Worm (Caenorhabditis elegans) whole organism, early embryonic: Measurements from ENCODE around the gene pap-1.

ENCODE experiments used
- B0310.2 ChIP-seq: sonication (generic microtip); optimal IDR thresholded peaks from 2 replicates; lab custom pipeline; 2016; ENCODE audit warnings: mild to moderate bottlenecking, missing genetic modification characterization, missing compliant biosample characterization
- F13C5.2 ChIP-seq: sonication (generic microtip); optimal IDR thresholded peaks from 2 replicates; lab custom pipeline; 2017; ENCODE audit warnings: mild to moderate bottlenecking, missing genetic modification characterization, inconsistent platforms, missing compliant biosample characterization
- aly-1 ChIP-seq: sonication (generic microtip); optimal IDR thresholded peaks from 2 replicates; lab custom pipeline; 2016; ENCODE audit warnings: missing genetic modification characterization, missing compliant biosample characterization
- ama-1 ChIP-seq: fragments of 150-350 bp; optimal IDR thresholded peaks from 2 replicates; lab custom pipeline; 2014
- ceh-13 ChIP-seq: fragments of 200-800 bp; sonication (Bioruptor generic); optimal IDR thresholded peaks from 2 replicates; lab custom pipeline; 2018; ENCODE audit warnings: mild to moderate bottlenecking, missing genetic modification characterization, missing compliant biosample characterization
- ceh-36 ChIP-seq: sonication (generic microtip); optimal IDR thresholded peaks from 2 replicates; lab custom pipeline; 2016; ENCODE audit warnings: missing genetic modification characterization, inconsistent platforms, missing compliant biosample characterization
- ets-7 ChIP-seq: sonication (generic microtip); optimal IDR thresholded peaks from 2 replicates; lab custom pipeline; 2016; ENCODE audit warnings: missing genotype, missing genetic modification characterization, missing compliant biosample characterization
- flt-1 ChIP-seq: fragments of 200-800 bp; sonication (Bioruptor generic); IDR thresholded peaks from 2 replicates; pipeline ENCODE4 v1.3.6; 2022; ENCODE audit warnings: missing genetic modification characterization, missing compliant biosample characterization
- hmbx-1 ChIP-seq: sonication (generic microtip); optimal IDR thresholded peaks from 2 replicates; lab custom pipeline; 2016; ENCODE audit warnings: mild to moderate bottlenecking, missing genetic modification characterization, missing compliant biosample characterization
- hmg-4 ChIP-seq: fragments of 200-800 bp; sonication (Bioruptor generic); optimal IDR thresholded peaks from 2 replicates; lab custom pipeline; 2018; ENCODE audit warnings: mild to moderate bottlenecking, missing genetic modification characterization, missing compliant biosample characterization
- hnd-1 ChIP-seq: sonication (generic microtip); optimal IDR thresholded peaks from 2 replicates; lab custom pipeline; 2016; ENCODE audit warnings: missing genetic modification characterization, missing compliant biosample characterization
- pes-1 ChIP-seq: fragments of 200-800 bp; sonication (Bioruptor generic); IDR thresholded peaks from 2 replicates; pipeline ENCODE4 v1.3.6; 2022; ENCODE audit warnings: missing genetic modification reagents, missing genetic modification characterization, missing compliant biosample characterization
- scrt-1 ChIP-seq: fragments of 200-800 bp; sonication (Bioruptor generic); IDR thresholded peaks from 2 replicates; pipeline ENCODE4 v1.3.6; 2022; ENCODE audit warnings: missing genetic modification characterization, missing compliant biosample characterization
- sea-1 ChIP-seq: fragments of 200-800 bp; sonication (Bioruptor generic); conservative IDR thresholded peaks from 2 replicates; pipeline ENCODE4 v1.3.6; 2022; ENCODE audit warnings: missing genetic modification characterization, missing compliant biosample characterization
- tbx-11 ChIP-seq: fragments of 200-800 bp; sonication (Bioruptor generic); IDR thresholded peaks from 2 replicates; pipeline ENCODE4 v1.3.6; 2022; ENCODE audit warnings: missing genetic modification characterization, missing compliant biosample characterization
- tbx-37 ChIP-seq: fragments of 200-800 bp; sonication (Bioruptor generic); conservative IDR thresholded peaks from 2 replicates; pipeline ENCODE4 v1.3.6; 2022; ENCODE audit warnings: missing genetic modification reagents, missing genetic modification characterization, missing compliant biosample characterization
- tra-4 ChIP-seq: sonication (generic microtip); optimal IDR thresholded peaks from 2 replicates; lab custom pipeline; 2017; ENCODE audit warnings: missing genetic modification characterization, missing compliant biosample characterization

Gene pap-1

ce11 chrV:10478097-10478828, 36.5 kb downstream of the pap-1 start, which contains the start of the genes crp-1 and Y32F6B.9:
Gene crp-1 (plus strand): TSS chrV:10478564.
Gene Y32F6B.9 (plus strand): TSS chrV:10478699.
- TF ChIP-seq F13C5.2 (tag; lab: Kevin White, UChicago) = no peak
- TF ChIP-seq hnd-1 (tag; lab: Kevin White, UChicago) = no peak
- TF ChIP-seq tra-4 = no peak
- TF ChIP-seq pes-1 = no peak
- TF ChIP-seq sea-1 (GFP tag; lab: Robert Waterston, UW) = no peak
- no peak for TF ChIP-seq ama-1 (lab: Kevin White, UChicago)
- TF ChIP-seq ceh-36 (tag; lab: Kevin White, UChicago) = no peak
- TF ChIP-seq flt-1 = no peak
- TF ChIP-seq B0310.2 (tag; lab: Kevin White, UChicago) = no peak
- no peak for TF ChIP-seq aly-1 (tag; lab: Kevin White, UChicago)
- no peak for TF ChIP-seq hmbx-1
- no peak for TF ChIP-seq hmg-4 (GFP tag; lab: Kevin White, UChicago)
- no peak for TF ChIP-seq tbx-11
- TF ChIP-seq tbx-37 (GFP tag; lab: Robert Waterston, UW) = no peak
- TF ChIP-seq ceh-13 (GFP tag; lab: Kevin White, UChicago) = no peak
- TF ChIP-seq scrt-1 (GFP tag; lab: Robert Waterston, UW) = no peak
- TF ChIP-seq ets-7 (tag; lab: Kevin White, UChicago) = no peak

DNA sequence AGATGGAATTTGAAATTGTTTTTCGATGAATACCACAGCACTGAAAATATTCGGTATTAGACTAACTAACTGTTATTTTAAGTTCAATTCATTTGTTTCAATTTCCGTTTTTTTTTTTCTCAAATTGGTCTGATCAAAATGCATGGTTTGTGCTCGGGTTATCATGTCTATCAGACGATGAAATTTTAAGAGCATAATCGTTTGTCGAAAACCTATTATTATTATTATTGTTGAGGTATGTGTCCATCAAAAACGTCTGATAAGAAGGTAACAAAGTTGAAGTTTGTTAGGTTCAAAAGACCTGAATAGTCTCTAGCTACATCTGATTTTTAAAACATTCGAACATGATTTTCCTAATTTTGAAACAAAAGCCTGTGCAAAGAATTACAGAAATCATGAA, 42.2 kb downstream of the pap-1 start:
- TF ChIP-seq flt-1 (no peak), aly-1 (tag; lab: Kevin White, UChicago) (no peak), hmg-4 (GFP tag; lab: Kevin White, UChicago) (no peak), tbx-37 (GFP tag; lab: Robert Waterston, UW) (no peak), B0310.2 (tag; lab: Kevin White, UChicago) (no peak), pes-1 (no peak), ets-7 (tag; lab: Kevin White, UChicago) (no peak), hnd-1 (tag; lab: Kevin White, UChicago) (no peak), sea-1 (GFP tag; lab: Robert Waterston, UW) (no peak), hmbx-1 (no peak), tra-4 (no peak), F13C5.2 (tag; lab: Kevin White, UChicago) (no peak), scrt-1 (GFP tag; lab: Robert Waterston, UW) (no peak), ceh-13 (GFP tag; lab: Kevin White, UChicago) (no peak), ceh-36 (tag; lab: Kevin White, UChicago) (no peak), tbx-11 (no peak), ama-1 (lab: Kevin White, UChicago) (no peak)

DNA sequence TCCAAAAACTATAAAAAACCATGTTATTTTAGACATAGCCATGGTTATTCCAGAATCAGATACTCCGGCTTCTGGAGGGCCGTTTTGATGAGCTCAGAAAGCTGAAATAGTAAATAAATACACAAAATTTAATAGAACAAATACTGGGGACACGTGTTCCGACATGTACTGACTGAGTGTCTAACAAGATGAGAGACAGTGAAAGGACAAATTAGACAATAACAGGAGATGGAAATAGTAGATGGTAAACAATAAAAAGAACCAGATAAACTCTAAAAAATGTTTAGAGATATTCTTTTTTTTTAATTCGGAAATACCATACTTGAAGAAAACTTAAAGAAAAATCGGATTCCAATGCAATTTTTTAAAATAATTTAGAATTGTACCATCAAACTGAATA, 42.9 kb downstream of the pap-1 start, which contains the start of gene Y32F6B.1:
TSS of gene Y32F6B.1 (minus strand) at position 101 of the 400 bp plus-strand sequence.
- TF ChIP-seq tbx-37 (GFP tag; lab: Robert Waterston, UW) (no peak), ets-7 (tag; lab: Kevin White, UChicago) (no peak), flt-1 (no peak), pes-1 (no peak), hnd-1 (tag; lab: Kevin White, UChicago) (no peak), hmg-4 (GFP tag; lab: Kevin White, UChicago) (no peak), hmbx-1 (no peak)

ce11 chrV:10485389-10485788, 43.6 kb downstream of the pap-1 start:
- TF ChIP-seq B0310.2 (tag; lab: Kevin White, UChicago) = no peak

DNA sequence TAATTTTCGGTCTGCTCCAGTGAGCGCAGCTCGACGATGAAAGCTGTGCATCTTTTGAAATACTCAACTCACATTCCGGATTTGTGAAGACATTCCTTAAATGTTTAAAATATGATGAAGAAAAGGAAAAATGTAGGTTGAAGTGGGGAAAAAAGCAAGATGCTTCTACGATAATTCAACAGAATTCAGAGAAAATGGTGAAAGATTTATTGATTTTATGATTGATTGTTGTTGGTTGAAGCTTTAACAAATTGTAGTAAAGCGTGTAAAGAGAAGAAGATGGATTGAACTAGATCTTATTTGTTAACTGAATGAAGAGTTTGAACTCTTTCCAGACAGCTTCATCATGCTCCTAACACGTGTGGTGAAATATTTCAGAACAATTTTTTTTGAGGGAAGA, 48.2 kb downstream of the pap-1 start, which contains the start of gene ncx-5:
TSS of gene ncx-5 (minus strand) at position 101 of the 400 bp plus-strand sequence.
- no peak for TF ChIP-seq scrt-1 (GFP tag; lab: Robert Waterston, UW)
- TF ChIP-seq flt-1 = no peak
- no peak for TF ChIP-seq ceh-36 (tag; lab: Kevin White, UChicago)
- no peak for TF ChIP-seq sea-1 (GFP tag; lab: Robert Waterston, UW)
- TF ChIP-seq ama-1 (lab: Kevin White, UChicago) = no peak
- no peak for TF ChIP-seq tbx-37 (GFP tag; lab: Robert Waterston, UW)
- no peak for TF ChIP-seq F13C5.2 (tag; lab: Kevin White, UChicago)
- no peak for TF ChIP-seq ceh-13 (GFP tag; lab: Kevin White, UChicago)

DNA sequence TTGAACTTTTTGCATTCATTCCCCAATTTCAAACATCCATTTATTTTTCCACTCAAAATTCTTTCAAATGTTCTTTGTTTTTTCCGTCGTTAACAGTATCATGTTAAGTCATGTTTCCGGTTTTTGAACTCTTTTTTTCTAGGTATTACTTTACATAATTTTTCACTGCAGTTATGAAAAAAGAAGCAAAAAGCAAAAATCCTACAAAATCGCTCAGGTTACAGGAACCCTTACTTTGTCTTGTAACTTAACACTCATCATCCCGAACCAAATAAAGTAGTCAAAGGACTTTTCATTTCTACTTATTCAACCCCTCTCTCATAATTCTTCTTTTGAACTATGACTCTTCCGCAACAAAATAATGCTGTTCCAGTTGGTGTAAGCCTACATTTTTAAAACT, 49.7 kb downstream of the pap-1 start, which contains the start of gene aqp-5:
TSS of gene aqp-5 (plus strand) at position 301 of the 400 bp plus-strand sequence.
- TF ChIP-seq pes-1 = no peak
- TF ChIP-seq sea-1 (GFP tag; lab: Robert Waterston, UW) = no peak
- no peak for TF ChIP-seq scrt-1 (GFP tag; lab: Robert Waterston, UW)
- no peak for TF ChIP-seq hnd-1 (tag; lab: Kevin White, UChicago)
- TF ChIP-seq ets-7 (tag; lab: Kevin White, UChicago) = no peak
- TF ChIP-seq tbx-11 = no peak
- TF ChIP-seq ceh-36 (tag; lab: Kevin White, UChicago) = no peak
- no peak for TF ChIP-seq ama-1 (lab: Kevin White, UChicago)
- TF ChIP-seq aly-1 (tag; lab: Kevin White, UChicago) = no peak

- TF ChIP-seq tbx-11 (no peak), hnd-1 (tag; lab: Kevin White, UChicago) (no peak), ama-1 (lab: Kevin White, UChicago) (no peak), F13C5.2 (tag; lab: Kevin White, UChicago) (no peak), ets-7 (tag; lab: Kevin White, UChicago) (no peak), tbx-37 (GFP tag; lab: Robert Waterston, UW) (no peak), scrt-1 (GFP tag; lab: Robert Waterston, UW) (no peak)
Measured at ce11 chrV:10493150-10493549, 51.4 kb downstream of the pap-1 start, which contains the start of gene ugt-33. Gene ugt-33 (plus strand): TSS chrV:10493409.
